Worm (Caenorhabditis elegans) whole organism, L3 larva: ENCODE measurements around the gene Y105C5B.20.

Experiments used
- ama-1 ChIP-seq: fragments of 150-350 bp; optimal IDR thresholded peaks from 2 replicates; lab custom pipeline; 2018
- daf-12 ChIP-seq: fragments of 150-350 bp; optimal IDR thresholded peaks from 2 replicates; lab custom pipeline; 2014; ENCODE audit warnings: missing biosample characterization, missing genetic modification reagents, missing genetic modification characterization
- nhr-28 ChIP-seq: fragments of 150-350 bp; optimal IDR thresholded peaks from 2 replicates; lab custom pipeline; 2014; ENCODE audit warnings: missing biosample characterization, missing genetic modification characterization

DNA sequence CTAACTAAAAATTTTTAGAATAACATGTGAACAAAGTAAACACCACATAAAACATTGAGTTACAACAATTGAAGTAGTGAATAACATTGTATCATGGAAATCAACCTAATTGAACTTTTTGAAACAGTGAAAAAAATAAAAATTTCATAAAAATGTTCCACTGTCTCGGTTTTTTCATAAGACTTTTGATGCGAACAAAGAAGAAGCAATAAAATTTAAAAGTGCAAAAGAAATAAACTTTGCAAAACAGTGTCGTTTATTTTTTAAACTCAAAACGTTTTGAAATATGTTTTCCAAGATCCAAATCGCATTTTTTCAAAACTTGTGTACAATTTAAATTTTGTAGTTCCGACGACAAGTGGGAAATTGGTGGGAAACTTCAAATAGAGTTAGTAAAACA, 43.6 kb upstream of the Y105C5B.20 start:
- TF ChIP-seq nhr-28 = no peak
- no peak for TF ChIP-seq daf-12 (tag; lab: Kevin White, UChicago)
- no peak for TF ChIP-seq ama-1 (lab: Kevin White, UChicago)
